Worm (Caenorhabditis elegans) whole organism, early embryonic: ENCODE data around the gene sdz-15.
A peak's percentile ranks its signal among the peaks of the same experiment; 100 is the strongest.

Experiments
- B0310.2 ChIP-seq: sonication (generic microtip); optimal IDR thresholded peaks from 2 replicates; lab custom pipeline; 2016; ENCODE audit warnings: mild to moderate bottlenecking, missing genetic modification characterization, missing compliant biosample characterization
- F13C5.2 ChIP-seq: sonication (generic microtip); optimal IDR thresholded peaks from 2 replicates; lab custom pipeline; 2017; ENCODE audit warnings: mild to moderate bottlenecking, missing genetic modification characterization, inconsistent platforms, missing compliant biosample characterization
- aly-1 ChIP-seq: sonication (generic microtip); optimal IDR thresholded peaks from 2 replicates; lab custom pipeline; 2016; ENCODE audit warnings: missing genetic modification characterization, missing compliant biosample characterization
- ama-1 ChIP-seq: fragments of 150-350 bp; optimal IDR thresholded peaks from 2 replicates; lab custom pipeline; 2014
- ceh-13 ChIP-seq: fragments of 200-800 bp; sonication (Bioruptor generic); optimal IDR thresholded peaks from 2 replicates; lab custom pipeline; 2018; ENCODE audit warnings: mild to moderate bottlenecking, missing genetic modification characterization, missing compliant biosample characterization
- ceh-36 ChIP-seq: sonication (generic microtip); optimal IDR thresholded peaks from 2 replicates; lab custom pipeline; 2016; ENCODE audit warnings: missing genetic modification characterization, inconsistent platforms, missing compliant biosample characterization
- ets-7 ChIP-seq: sonication (generic microtip); optimal IDR thresholded peaks from 2 replicates; lab custom pipeline; 2016; ENCODE audit warnings: missing genotype, missing genetic modification characterization, missing compliant biosample characterization
- flt-1 ChIP-seq: fragments of 200-800 bp; sonication (Bioruptor generic); IDR thresholded peaks from 2 replicates; pipeline ENCODE4 v1.3.6; 2022; ENCODE audit warnings: missing genetic modification characterization, missing compliant biosample characterization
- hmbx-1 ChIP-seq: sonication (generic microtip); optimal IDR thresholded peaks from 2 replicates; lab custom pipeline; 2016; ENCODE audit warnings: mild to moderate bottlenecking, missing genetic modification characterization, missing compliant biosample characterization
- hmg-4 ChIP-seq: fragments of 200-800 bp; sonication (Bioruptor generic); optimal IDR thresholded peaks from 2 replicates; lab custom pipeline; 2018; ENCODE audit warnings: mild to moderate bottlenecking, missing genetic modification characterization, missing compliant biosample characterization
- hnd-1 ChIP-seq: sonication (generic microtip); optimal IDR thresholded peaks from 2 replicates; lab custom pipeline; 2016; ENCODE audit warnings: missing genetic modification characterization, missing compliant biosample characterization
- pes-1 ChIP-seq: fragments of 200-800 bp; sonication (Bioruptor generic); IDR thresholded peaks from 2 replicates; pipeline ENCODE4 v1.3.6; 2022; ENCODE audit warnings: missing genetic modification reagents, missing genetic modification characterization, missing compliant biosample characterization
- scrt-1 ChIP-seq: fragments of 200-800 bp; sonication (Bioruptor generic); IDR thresholded peaks from 2 replicates; pipeline ENCODE4 v1.3.6; 2022; ENCODE audit warnings: missing genetic modification characterization, missing compliant biosample characterization
- sea-1 ChIP-seq: fragments of 200-800 bp; sonication (Bioruptor generic); conservative IDR thresholded peaks from 2 replicates; pipeline ENCODE4 v1.3.6; 2022; ENCODE audit warnings: missing genetic modification characterization, missing compliant biosample characterization
- tbx-11 ChIP-seq: fragments of 200-800 bp; sonication (Bioruptor generic); IDR thresholded peaks from 2 replicates; pipeline ENCODE4 v1.3.6; 2022; ENCODE audit warnings: missing genetic modification characterization, missing compliant biosample characterization
- tbx-37 ChIP-seq: fragments of 200-800 bp; sonication (Bioruptor generic); conservative IDR thresholded peaks from 2 replicates; pipeline ENCODE4 v1.3.6; 2022; ENCODE audit warnings: missing genetic modification reagents, missing genetic modification characterization, missing compliant biosample characterization
- tra-4 ChIP-seq: sonication (generic microtip); optimal IDR thresholded peaks from 2 replicates; lab custom pipeline; 2017; ENCODE audit warnings: missing genetic modification characterization, missing compliant biosample characterization

sdz-15 gene

ce11 chrIII:6462610-6463009 lies 35.7 kb upstream of the sdz-15 start, which contains the start of gene T26A5.8:
TSS of gene T26A5.8 (minus strand) at chrIII:6462856.
- TF ChIP-seq B0310.2 (tag; lab: Kevin White, UChicago) (no peak), aly-1 (tag; lab: Kevin White, UChicago) (no peak), tbx-11 (GFP tag; lab: Robert Waterston, UW) (no peak), ceh-13 (GFP tag; lab: Kevin White, UChicago) (no peak), ceh-36 (tag; lab: Kevin White, UChicago) (no peak), sea-1 (no peak), hmbx-1 (tag; lab: Kevin White, UChicago) (no peak), ets-7 (tag; lab: Kevin White, UChicago) (no peak), ama-1 (lab: Kevin White, UChicago) (no peak), flt-1 (GFP tag; lab: Robert Waterston, UW) (no peak), tra-4 (no peak), tbx-37 (no peak), pes-1 (GFP tag; lab: Robert Waterston, UW) (no peak), hnd-1 (tag; lab: Kevin White, UChicago) (no peak)

ce11 chrIII:6463679-6464078 lies 34.6 kb upstream of the sdz-15 start, which contains the start of gene dlc-1:
TSS of gene dlc-1 (minus strand) at chrIII:6463779.
- TF ChIP-seq hmbx-1 (tag; lab: Kevin White, UChicago) (no peak), hnd-1 (tag; lab: Kevin White, UChicago) (no peak), ceh-36 (tag; lab: Kevin White, UChicago) (no peak), tbx-37 (no peak), tbx-11 (GFP tag; lab: Robert Waterston, UW) (no peak)

ce11 chrIII:6464113-6464571 lies 34.1 kb upstream of the sdz-15 start:
- TF ChIP-seq hnd-1 (tag; lab: Kevin White, UChicago) (no peak), scrt-1 (GFP tag; lab: Robert Waterston, UW) (no peak), B0310.2 (tag; lab: Kevin White, UChicago) (no peak), ets-7 (tag; lab: Kevin White, UChicago) (no peak), ama-1 (lab: Kevin White, UChicago) (no peak), hmbx-1 (tag; lab: Kevin White, UChicago) (no peak), tbx-37 (no peak), pes-1 (GFP tag; lab: Robert Waterston, UW) (no peak; the same call in 1 of the 2 replicates), F13C5.2 (peak; percentile 29), ceh-13 (GFP tag; lab: Kevin White, UChicago) (no peak), tra-4 (no peak), flt-1 (GFP tag; lab: Robert Waterston, UW) (0 out of 2 replicates have a peak, but pooled peaks have one; percentile 22), aly-1 (tag; lab: Kevin White, UChicago) (peak; percentile 66), hmg-4 (GFP tag; lab: Kevin White, UChicago) (peak; percentile 39), ceh-36 (tag; lab: Kevin White, UChicago) (no peak), sea-1 (0 out of 2 replicates have a peak, but pooled peaks have one; percentile 19), tbx-11 (GFP tag; lab: Robert Waterston, UW) (no peak)

- TF ChIP-seq tra-4, result no peak
- no peak for TF ChIP-seq hmg-4 (GFP tag; lab: Kevin White, UChicago)
- no peak for TF ChIP-seq aly-1 (tag; lab: Kevin White, UChicago)
- TF ChIP-seq hmbx-1 (tag; lab: Kevin White, UChicago), result no peak
- no peak for TF ChIP-seq tbx-37
- no peak for TF ChIP-seq scrt-1 (GFP tag; lab: Robert Waterston, UW)
- no peak for TF ChIP-seq ets-7 (tag; lab: Kevin White, UChicago)
- no peak for TF ChIP-seq F13C5.2
- no peak for TF ChIP-seq pes-1 (GFP tag; lab: Robert Waterston, UW)
Observed at ce11 chrIII:6464913-6465312, 33.4 kb upstream of the sdz-15 start, which contains the start of gene nduf-2.2. TSS of gene nduf-2.2 (plus strand) at chrIII:6465222.

- TF ChIP-seq F13C5.2 (no peak), pes-1 (GFP tag; lab: Robert Waterston, UW) (no peak), ceh-13 (GFP tag; lab: Kevin White, UChicago) (no peak), aly-1 (tag; lab: Kevin White, UChicago) (no peak), tbx-11 (GFP tag; lab: Robert Waterston, UW) (no peak), flt-1 (GFP tag; lab: Robert Waterston, UW) (no peak)
Observed at ce11 chrIII:6467005-6467404, 31.3 kb upstream of the sdz-15 start, which contains the start of gene T26A5.2. TSS of gene T26A5.2 (plus strand) at chrIII:6467305.

ce11 chrIII:6471451-6471850 lies 26.8 kb upstream of the sdz-15 start, which contains the start of gene wht-6:
TSS of gene wht-6 (plus strand) at chrIII:6471751.
- TF ChIP-seq sea-1 (no peak), tbx-37 (no peak), B0310.2 (tag; lab: Kevin White, UChicago) (no peak)

- TF ChIP-seq ets-7 (tag; lab: Kevin White, UChicago) (no peak), pes-1 (GFP tag; lab: Robert Waterston, UW) (no peak), aly-1 (tag; lab: Kevin White, UChicago) (no peak), ceh-36 (tag; lab: Kevin White, UChicago) (peak; percentile 46), tbx-37 (no peak), hnd-1 (tag; lab: Kevin White, UChicago) (no peak)
Observed at ce11 chrIII:6476380-6476779, 21.9 kb upstream of the sdz-15 start.
